Fruit fly (Drosophila melanogaster) whole organism, embryonic: ENCODE measurements around the gene run.
A peak's percentile ranks its signal among the peaks of the same experiment; 100 is the strongest.

Experiments
- Ada2b ChIP-seq: fragments of 200-800 bp; sonication (Bioruptor generic); IDR thresholded peaks from 2 replicates; pipeline ENCODE4 v1.3.6; 2022; ENCODE audit warnings: missing biosample characterization, missing genetic modification characterization
- Atf6 ChIP-seq: fragments of 200-800 bp; sonication (Bioruptor generic); IDR thresholded peaks from 2 replicates; pipeline ENCODE4 v1.3.6; 2022; ENCODE audit warnings: missing biosample characterization, missing genetic modification characterization
- Awh ChIP-seq: fragments of 200-800 bp; sonication (Bioruptor generic); IDR thresholded peaks from 2 replicates; pipeline ENCODE4, ENCODE4 v1.3.6; 2022; ENCODE audit warnings: missing biosample characterization, missing genetic modification characterization
- B-H1 ChIP-seq: fragments of 200-800 bp; sonication (Bioruptor generic); IDR thresholded peaks from 3 replicates; pipeline ENCODE4 v1.3.6; 2022; ENCODE audit warnings: missing biosample characterization, missing genetic modification characterization
- CG10147 ChIP-seq: fragments of 200-800 bp; sonication (Bioruptor generic); optimal IDR thresholded peaks from 2 replicates; lab custom pipeline; 2019; ENCODE audit warnings: missing biosample characterization, mild to moderate bottlenecking, missing genetic modification characterization, moderate library complexity
- CG10543 ChIP-seq: fragments of 200-800 bp; sonication (Bioruptor generic); optimal IDR thresholded peaks from 3 replicates; lab custom pipeline; 2017; ENCODE audit warnings: missing biosample characterization, mild to moderate bottlenecking, missing genetic modification characterization, moderate library complexity
- CG10979 ChIP-seq: fragments of 200-800 bp; sonication (Bioruptor generic); optimal IDR thresholded peaks from 2 replicates; lab custom pipeline; 2018; ENCODE audit warnings: missing biosample characterization, mild to moderate bottlenecking, missing genetic modification characterization, moderate library complexity
- CG12236 ChIP-seq: fragments of 200-800 bp; sonication (Bioruptor generic); optimal IDR thresholded peaks from 2 replicates; lab custom pipeline; 2016; ENCODE audit warnings: missing biosample characterization, missing genetic modification characterization
- CG13287 ChIP-seq: fragments of 200-800 bp; sonication (Bioruptor generic); IDR thresholded peaks from 2 replicates; pipeline ENCODE4 v1.3.6; 2022; ENCODE audit warnings: missing biosample characterization, missing genetic modification characterization; ENCODE audit not compliant: partially characterized antibody
- CG13296 ChIP-seq: fragments of 200-800 bp; sonication (Bioruptor generic); optimal IDR thresholded peaks from 3 replicates; lab custom pipeline; 2018; ENCODE audit warnings: missing biosample characterization, mild to moderate bottlenecking, missing genetic modification characterization
- CG14710 ChIP-seq: fragments of 200-800 bp; sonication (Bioruptor generic); optimal IDR thresholded peaks from 3 replicates; lab custom pipeline; 2019; ENCODE audit warnings: missing biosample characterization, mild to moderate bottlenecking, missing genetic modification characterization, moderate library complexity
- CG15479 ChIP-seq: fragments of 200-800 bp; sonication (Bioruptor generic); optimal IDR thresholded peaks from 3 replicates; lab custom pipeline; 2019; ENCODE audit warnings: missing biosample characterization, mild to moderate bottlenecking, missing genetic modification characterization, moderate library complexity
- CG15514 ChIP-seq: fragments of 200-800 bp; sonication (Bioruptor generic); optimal IDR thresholded peaks from 3 replicates; lab custom pipeline; 2017; ENCODE audit warnings: missing biosample characterization, missing genetic modification characterization, mild to moderate bottlenecking, moderate library complexity, missing genetic modification reagents
- CG1832 ChIP-seq: fragments of 200-800 bp; sonication (Bioruptor generic); optimal IDR thresholded peaks from 2 replicates; lab custom pipeline; 2017; ENCODE audit warnings: missing biosample characterization, mild to moderate bottlenecking, missing genetic modification characterization, inconsistent platforms
- CG2199 ChIP-seq: fragments of 200-800 bp; sonication (Bioruptor generic); IDR thresholded peaks from 3 replicates; pipeline ENCODE4 v1.3.6; 2022; ENCODE audit warnings: missing biosample characterization, missing genetic modification characterization
- CG30431 ChIP-seq: fragments of 200-800 bp; sonication (Bioruptor generic); optimal IDR thresholded peaks from 2 replicates; lab custom pipeline; 2017; ENCODE audit warnings: missing biosample characterization, missing genetic modification characterization
- CG32532 ChIP-seq: fragments of 200-800 bp; sonication (Bioruptor generic); IDR thresholded peaks from 2 replicates; pipeline ENCODE4 v1.3.6; 2022; ENCODE audit warnings: missing biosample characterization, missing genetic modification characterization
- CG34376 ChIP-seq: fragments of 200-800 bp; sonication (Bioruptor generic); optimal IDR thresholded peaks from 2 replicates; lab custom pipeline; 2018; ENCODE audit warnings: missing biosample characterization, mild to moderate bottlenecking, missing genetic modification characterization
- CG4854 ChIP-seq: fragments of 200-800 bp; sonication (Bioruptor generic); optimal IDR thresholded peaks from 2 replicates; lab custom pipeline; 2016; ENCODE audit warnings: missing biosample characterization, missing genetic modification characterization, inconsistent platforms
- CG6175 ChIP-seq: fragments of 200-800 bp; sonication (Bioruptor generic); IDR thresholded peaks from 3 replicates; pipeline ENCODE4 v1.3.6; 2022; ENCODE audit warnings: missing biosample characterization, missing genetic modification characterization
- CG6813 ChIP-seq: fragments of 200-800 bp; sonication (Bioruptor generic); optimal IDR thresholded peaks from 2 replicates; lab custom pipeline; 2017; ENCODE audit warnings: missing biosample characterization, missing genetic modification characterization, mild to moderate bottlenecking, moderate library complexity, missing genetic modification reagents
- CG8281 ChIP-seq: fragments of 200-800 bp; sonication (Bioruptor generic); optimal IDR thresholded peaks from 2 replicates; lab custom pipeline; 2018; ENCODE audit warnings: missing biosample characterization, mild to moderate bottlenecking, missing genetic modification characterization, moderate library complexity
- CG8290 ChIP-seq, 3 experiments: fragments of 200-800 bp; sonication (Bioruptor generic); optimal IDR thresholded peaks; 2 replicates each; lab custom pipeline; 2016 to 2019; ENCODE audit warnings: missing biosample characterization in 3 of 3, missing genetic modification characterization in 3 of 3, mild to moderate bottlenecking in 2 of 3, moderate library complexity in 1 of 3
- CG9932 ChIP-seq: fragments of 200-800 bp; sonication (Bioruptor generic); IDR thresholded peaks from 2 replicates; pipeline ENCODE4 v1.3.6; 2022; ENCODE audit warnings: missing biosample characterization, missing genetic modification characterization
- Dek ChIP-seq: fragments of 200-800 bp; sonication (Bioruptor generic); optimal IDR thresholded peaks from 3 replicates; lab custom pipeline; 2019; ENCODE audit warnings: missing biosample characterization, mild to moderate bottlenecking, missing genetic modification characterization, moderate library complexity
- Hey ChIP-seq: fragments of 200-800 bp; sonication (Bioruptor generic); optimal IDR thresholded peaks from 3 replicates; lab custom pipeline; 2018; ENCODE audit warnings: missing biosample characterization, mild to moderate bottlenecking, missing genetic modification characterization
- Med ChIP-seq: fragments of 200-800 bp; sonication (Bioruptor generic); peaks from one replicate; lab custom pipeline; 2016; ENCODE audit warnings: missing biosample characterization, missing genetic modification characterization, mild to moderate bottlenecking, inconsistent platforms, moderate library complexity
- NFAT ChIP-seq: fragments of 200-800 bp; sonication (Bioruptor generic); IDR thresholded peaks from 2 replicates; pipeline ENCODE4 v1.3.6; 2022; ENCODE audit warnings: missing biosample characterization, missing genetic modification characterization
- Rfx ChIP-seq: fragments of 200-800 bp; sonication (Bioruptor generic); IDR thresholded peaks from 2 replicates; pipeline ENCODE4 v1.3.6; 2022; ENCODE audit warnings: missing biosample characterization, missing genetic modification characterization
- cad ChIP-seq: fragments of >200 bp; optimal IDR thresholded peaks from 2 replicates; lab custom pipeline; 2017; ENCODE audit warnings: missing biosample characterization, missing genetic modification characterization
- chinmo ChIP-seq: fragments of 200-800 bp; sonication (Bioruptor generic); IDR thresholded peaks from 4 replicates; pipeline ENCODE4 v1.3.6; 2022; ENCODE audit warnings: missing biosample characterization, missing genetic modification characterization; ENCODE audit not compliant: partially characterized antibody
- crol ChIP-seq: fragments of 200-800 bp; sonication (Bioruptor generic); IDR thresholded peaks from 2 replicates; pipeline ENCODE4 v1.3.6; 2022; ENCODE audit warnings: missing biosample characterization, missing genetic modification characterization
- gem ChIP-seq: fragments of 200-800 bp; sonication (Bioruptor generic); optimal IDR thresholded peaks from 2 replicates; lab custom pipeline; 2019; ENCODE audit warnings: missing biosample characterization, mild to moderate bottlenecking, missing genetic modification characterization, moderate library complexity
- ken ChIP-seq: fragments of 200-800 bp; sonication (Bioruptor generic); IDR thresholded peaks from 3 replicates; pipeline ENCODE4 v1.3.6; 2022; ENCODE audit warnings: missing biosample characterization, missing genetic modification characterization
- mirr ChIP-seq: fragments of 200-800 bp; sonication (Bioruptor generic); optimal IDR thresholded peaks from 3 replicates; lab custom pipeline; 2018; ENCODE audit warnings: missing biosample characterization, mild to moderate bottlenecking, missing genetic modification characterization
- phol ChIP-seq: fragments of 200-800 bp; sonication (Bioruptor generic); optimal IDR thresholded peaks from 3 replicates; lab custom pipeline; 2018; ENCODE audit warnings: missing biosample characterization, mild to moderate bottlenecking, missing genetic modification characterization, moderate library complexity
- sd ChIP-seq: fragments of 200-800 bp; sonication (Bioruptor generic); optimal IDR thresholded peaks from 3 replicates; lab custom pipeline; 2018; ENCODE audit warnings: missing biosample characterization, mild to moderate bottlenecking, missing genetic modification characterization, moderate library complexity
- sens ChIP-seq: fragments of 200-800 bp; sonication (Bioruptor generic); peaks from one replicate; lab custom pipeline; 2016; ENCODE audit warnings: missing biosample characterization, missing genetic modification characterization
- tll ChIP-seq, 2 experiments: fragments of 200-800 bp in 1 of 2; fragments of >200 bp in 1 of 2; sonication (Bioruptor generic) in 1 of 2; optimal IDR thresholded peaks; 2 replicates each; lab custom pipeline; 2017 to 2019; ENCODE audit warnings: missing biosample characterization in 2 of 2, missing genetic modification characterization in 2 of 2, mild to moderate bottlenecking in 1 of 2, moderate library complexity in 1 of 2
- tx ChIP-seq: fragments of 200-800 bp; sonication (Bioruptor generic); optimal IDR thresholded peaks from 2 replicates; lab custom pipeline; 2016; ENCODE audit warnings: missing biosample characterization, missing genetic modification characterization
- zen2 ChIP-seq: fragments of 200-800 bp; sonication (Bioruptor generic); IDR thresholded peaks from 3 replicates; pipeline ENCODE4 v1.3.6; 2022; ENCODE audit warnings: missing biosample characterization, missing genetic modification characterization; ENCODE audit not compliant: partially characterized antibody

run gene

DNA sequence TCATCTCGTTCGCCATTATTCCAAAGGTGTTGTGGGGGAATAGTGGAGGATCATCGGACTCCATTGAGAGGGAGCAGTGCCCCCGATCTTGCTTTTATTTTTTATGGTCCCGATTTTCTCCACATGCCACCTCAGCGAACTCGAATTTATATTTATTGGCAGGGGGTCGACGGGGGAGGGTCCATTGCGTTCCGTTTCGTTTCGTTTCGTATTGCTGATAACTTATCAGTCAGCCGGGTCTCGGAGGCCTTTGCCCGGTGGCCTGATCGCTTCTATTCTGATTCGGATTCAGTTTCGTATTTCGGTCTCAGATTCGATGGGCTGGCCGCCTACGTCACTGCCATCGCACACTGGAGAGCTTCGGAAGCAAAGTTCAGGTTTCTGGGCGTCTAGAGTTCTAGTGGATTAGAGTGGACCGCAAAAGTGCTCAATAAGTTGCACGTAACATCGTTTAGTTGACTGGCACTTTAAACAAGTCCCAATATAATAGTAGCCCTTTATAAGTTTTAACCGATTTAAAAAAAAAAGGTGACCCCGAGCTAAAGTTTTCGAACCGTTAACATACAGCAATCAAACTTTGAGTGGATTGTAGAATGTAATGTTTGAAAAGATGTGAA, 28.8 kb upstream of the run start, which contains the start of gene CG1835 (continued):
- TF ChIP-seq CG8281 (tag; lab: Kevin White, UChicago) (no peak), CG10147 (GFP tag; lab: Kevin White, UChicago) (no peak), CG13287 (GFP tag; lab: Robert Waterston, UW) (no peak), CG8290 (GFP tag; optimal IDR thresholded peaks at IDR 0.05; lab: Kevin White, UChicago) (no peak), CG8290 (tag; optimal IDR thresholded peaks at IDR 0.05; lab: Kevin White, UChicago) (peak in 1 of 2 experiments; percentile 22), Hey (tag; lab: Kevin White, UChicago) (peak; percentile 3), CG10543 (GFP tag; lab: Kevin White, UChicago) (peak; percentile 76), CG30431 (no peak), CG2199 (GFP tag; lab: Robert Waterston, UW) (peak; percentile 60; the same call in 1 of the 3 replicates), CG12236 (no peak), CG13296 (GFP tag; lab: Kevin White, UChicago) (peak; percentile 14), CG6813 (GFP tag; lab: Kevin White, UChicago) (peak; percentile 28), CG4854 (GFP tag; lab: Kevin White, UChicago) (no peak), CG9932 (0 out of 2 replicates have a peak, but pooled peaks have one; percentile 7), NFAT (GFP tag; lab: Robert Waterston, UW) (0 out of 2 replicates have a peak, but pooled peaks have one; percentile 28), mirr (GFP tag; lab: Kevin White, UChicago) (peak; percentile 67), Dek (tag; lab: Kevin White, UChicago) (no peak), B-H1 (GFP tag; lab: Robert Waterston, UW) (no peak), Awh (GFP tag; lab: Robert Waterston, UW) (no peak), CG15479 (GFP tag; lab: Kevin White, UChicago) (no peak), Med (GFP tag; lab: Kevin White, UChicago) (peak; percentile 34), CG32532 (peak; percentile 28; the same call in 1 of the 2 replicates), CG6175 (GFP tag; lab: Robert Waterston, UW) (0 out of 3 replicates have a peak, but pooled peaks have one; percentile 18), Atf6 (GFP tag; lab: Robert Waterston, UW) (0 out of 2 replicates have a peak, but pooled peaks have one; percentile 11), crol (GFP tag; lab: Robert Waterston, UW) (peak; percentile 72), chinmo (GFP tag; lab: Robert Waterston, UW) (0 out of 4 replicates have a peak, but pooled peaks have one; percentile 27), Rfx (GFP tag; lab: Robert Waterston, UW) (0 out of 2 replicates have a peak, but pooled peaks have one; percentile 26), CG34376 (peak; percentile 36), CG15514 (GFP tag; lab: Kevin White, UChicago) (peak; percentile 16), CG1832 (GFP tag; lab: Kevin White, UChicago) (no peak), sd (tag; lab: Kevin White, UChicago) (peak; percentile 8)

- TF ChIP-seq ken (GFP tag; lab: Robert Waterston, UW) (no peak), gem (tag; lab: Kevin White, UChicago) (peak; percentile 10), tx (GFP tag; lab: Kevin White, UChicago) (no peak), cad (GFP tag; lab: Kevin White, UChicago) (peak; percentile 87), Ada2b (GFP tag; lab: Robert Waterston, UW) (no peak), sens (GFP tag; lab: Kevin White, UChicago) (peak; percentile 57), tll (GFP tag; optimal IDR thresholded peaks at IDR 0.05; lab: Kevin White, UChicago) (peak in 1 of 2 experiments; percentile 81), CG14710 (tag; lab: Kevin White, UChicago) (no peak), phol (peak; percentile 16), CG10979 (peak; percentile 7), zen2 (GFP tag; lab: Robert Waterston, UW) (no peak)
Measured at dm6 chrX:20662919-20663557, 27.4 kb upstream of the run start.
